Worm (Caenorhabditis elegans): ENCODE data around the gene mam-1.
A peak's percentile ranks its signal among the peaks of the same experiment; 100 is the strongest.

mam-1 gene

DNA sequence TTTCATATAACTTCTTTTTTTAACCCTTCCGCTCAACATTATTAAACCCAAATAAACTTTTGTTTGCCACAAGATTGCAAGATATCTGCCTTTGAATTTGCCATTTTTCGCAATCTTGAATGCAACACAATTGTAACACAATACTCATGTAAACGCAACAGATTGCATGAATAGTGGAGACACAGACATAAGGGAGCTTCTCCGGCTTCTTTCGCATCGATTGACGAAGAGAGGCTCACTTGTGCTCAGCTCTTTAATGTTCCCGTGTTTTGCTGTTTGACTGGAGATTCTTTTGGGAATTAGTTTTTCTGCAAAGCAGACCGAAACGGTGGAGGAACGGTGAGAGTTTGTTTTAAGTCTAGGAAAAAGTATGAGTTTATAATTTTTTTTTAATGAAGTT, 28.8 kb downstream of the mam-1 start, which contains the start of gene F56F10.2:
Gene F56F10.2 (plus strand): TSS at position 215 of the 400 bp plus-strand sequence.
- no peak for TF ChIP-seq lsl-1 (GFP tag; optimal IDR thresholded peaks at IDR 0.05)
- no peak for TF ChIP-seq cebp-1 (GFP tag; IDR thresholded peaks at IDR 0.05)
- no peak for TF ChIP-seq cebp-1 (tag; optimal IDR thresholded peaks at IDR 0.05)
- no peak for TF ChIP-seq F10E7.11 (tag; optimal IDR thresholded peaks at IDR 0.05)
- TF ChIP-seq ztf-6 (GFP tag; IDR thresholded peaks at IDR 0.05): no peak

DNA sequence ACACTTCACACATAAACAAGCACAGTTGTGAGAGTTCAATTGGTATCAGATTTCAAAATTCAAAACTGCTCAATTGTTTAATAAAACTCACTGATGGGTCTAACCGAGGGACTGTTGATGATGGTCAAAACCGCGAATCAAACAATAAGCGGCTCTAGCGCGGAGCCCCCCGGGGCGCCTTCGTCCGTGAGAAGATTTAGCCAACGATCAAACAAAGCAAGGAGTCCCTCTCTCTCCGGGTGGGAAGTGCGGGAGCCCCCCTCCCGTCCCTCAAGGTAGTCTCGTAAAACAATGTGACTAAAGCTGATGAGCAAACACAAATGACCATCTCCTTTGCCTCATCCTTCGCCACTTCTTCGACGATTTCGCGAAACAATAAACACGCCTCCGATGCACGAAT, 30.5 kb downstream of the mam-1 start:
- 0 out of 2 replicates have a peak, but pooled peaks have one; percentile 32 for TF ChIP-seq madf-3 (GFP tag; IDR thresholded peaks at IDR 0.05)
- 0 out of 2 replicates have a peak, but pooled peaks have one; percentile 30 for TF ChIP-seq hsf-1 (GFP tag; IDR thresholded peaks at IDR 0.05)
- no peak for TF ChIP-seq lsy-27 (tag; optimal IDR thresholded peaks at IDR 0.05; ENCODE audit: borderline replicate concordance, insufficient read depth)

DNA sequence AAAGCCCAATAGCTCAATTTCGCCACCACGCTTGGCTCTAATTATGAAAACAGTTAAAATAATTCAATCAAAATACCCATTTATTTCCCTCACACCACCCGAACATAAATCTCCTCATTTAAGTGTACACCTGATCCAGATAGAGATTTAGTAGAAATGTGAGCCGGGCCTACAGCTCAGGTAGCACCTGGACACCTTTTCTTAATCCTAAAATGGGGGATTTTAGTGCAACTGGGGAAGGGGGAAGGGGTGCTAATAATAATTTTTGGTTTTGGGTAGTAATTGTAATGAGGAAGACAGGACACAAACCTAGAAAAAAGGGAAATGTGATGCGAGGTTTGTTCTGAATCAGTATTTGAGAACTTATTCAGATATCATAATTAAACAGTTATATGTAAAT, 34.6 kb downstream of the mam-1 start:
- TF ChIP-seq nhr-80 (tag; optimal IDR thresholded peaks at IDR 0.05): no peak
- TF ChIP-seq madf-6 (GFP tag; IDR thresholded peaks at IDR 0.05): no peak
- no peak for TF ChIP-seq ceh-91 (GFP tag; IDR thresholded peaks at IDR 0.05)

DNA sequence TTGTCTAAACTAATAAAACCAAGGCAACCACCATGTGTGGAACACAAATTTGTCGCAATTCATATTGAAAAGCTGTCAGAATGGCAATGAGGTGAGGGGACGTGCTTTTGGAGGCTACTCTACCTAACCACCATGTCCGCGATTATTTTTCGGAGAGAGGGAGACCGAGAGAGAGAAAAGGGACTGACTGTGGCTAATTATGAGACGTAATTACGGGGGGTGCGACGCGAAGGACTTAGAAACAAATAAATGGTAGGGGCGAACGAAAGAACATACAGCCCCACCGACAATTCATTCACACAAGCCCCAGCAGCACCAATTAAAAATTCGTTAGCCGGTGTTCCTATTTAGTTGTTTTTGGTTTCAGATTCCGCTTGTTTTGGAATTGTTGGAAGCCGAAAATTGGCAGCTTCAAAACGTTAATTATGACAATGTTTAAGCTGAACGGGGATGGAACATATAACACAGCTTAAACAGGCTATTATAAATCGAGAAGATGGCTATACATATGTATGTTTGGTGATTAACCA, 35.4 kb downstream of the mam-1 start:
- no peak for TF ChIP-seq F57C9.4 (tag; optimal IDR thresholded peaks at IDR 0.05)

DNA sequence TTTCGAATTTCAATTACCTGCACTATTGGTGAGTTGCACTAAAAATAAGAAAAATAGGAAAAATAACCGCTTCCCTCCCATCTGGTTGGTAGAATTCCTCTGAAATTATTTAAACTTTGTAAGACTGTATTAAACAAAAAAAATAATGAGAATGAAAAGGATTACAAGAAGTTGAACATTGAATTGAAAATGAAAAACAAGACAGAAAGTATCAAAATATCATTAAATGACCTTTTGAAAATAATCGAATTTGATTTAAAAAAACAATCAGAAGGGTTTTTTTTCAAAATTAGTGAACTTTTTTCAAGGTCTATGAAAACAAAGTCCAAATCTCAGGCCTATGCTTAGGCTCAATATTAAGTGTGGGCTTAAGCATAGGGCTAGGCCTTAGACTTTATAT, 36.8 kb downstream of the mam-1 start, which contains the start of gene igcm-1:
Gene igcm-1 (minus strand): TSS at position 101 of the 400 bp plus-strand sequence.
- no peak for TF ChIP-seq egl-44 (GFP tag; IDR thresholded peaks at IDR 0.05)
- TF ChIP-seq F57C9.4 (tag; optimal IDR thresholded peaks at IDR 0.05): no peak
- TF ChIP-seq lin-54 (GFP tag; optimal IDR thresholded peaks at IDR 0.05): no peak
- no peak for TF ChIP-seq cebp-2 (GFP tag; IDR thresholded peaks at IDR 0.05)
- TF ChIP-seq F23B12.7 (tag; optimal IDR thresholded peaks at IDR 0.05; ENCODE audit: insufficient read depth): no peak
- TF ChIP-seq gei-17 (GFP tag; optimal IDR thresholded peaks at IDR 0.05): no peak
- TF ChIP-seq lin-40 (tag; optimal IDR thresholded peaks at IDR 0.05): no peak
- no peak for TF ChIP-seq hmg-20 (GFP tag; IDR thresholded peaks at IDR 0.05)
- TF ChIP-seq lir-1 (GFP tag; conservative IDR thresholded peaks at IDR 0.05): no peak
- no peak for TF ChIP-seq ceh-40 (GFP tag; IDR thresholded peaks at IDR 0.05)

DNA sequence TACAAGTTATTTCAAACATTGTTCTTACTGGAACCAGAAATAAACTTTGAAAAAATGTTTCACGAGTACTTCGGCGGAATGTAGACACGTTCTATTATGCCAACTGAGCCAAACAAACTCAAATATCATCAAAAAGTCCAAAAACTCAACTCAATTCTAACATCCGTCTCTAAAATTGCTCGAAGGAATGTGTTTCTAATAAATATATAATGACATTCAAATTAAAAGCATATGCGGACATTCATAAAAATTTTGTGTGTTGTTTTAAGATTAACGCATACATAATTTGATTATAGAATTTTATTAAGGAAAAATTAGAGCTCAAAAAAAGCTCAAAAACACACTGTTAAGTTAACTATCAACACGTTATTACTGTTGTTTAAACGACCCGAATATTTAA, 42.8 kb downstream of the mam-1 start:
- TF ChIP-seq Y67H2A.10 (GFP tag; conservative IDR thresholded peaks at IDR 0.05) (no peak), mes-4 (tag; optimal IDR thresholded peaks at IDR 0.05) (no peak), hrde-1 (tag; optimal IDR thresholded peaks at IDR 0.05; ENCODE audit: borderline replicate concordance) (no peak), ztf-22 (GFP tag; optimal IDR thresholded peaks at IDR 0.05) (no peak), efl-1 (GFP tag; optimal IDR thresholded peaks at IDR 0.05) (no peak), nhr-179 (tag; optimal IDR thresholded peaks at IDR 0.05) (no peak), rpc-1 (optimal IDR thresholded peaks at IDR 0.05) (no peak), rpc-1 (tag; optimal IDR thresholded peaks at IDR 0.05) (no peak), zfh-2 (GFP tag; conservative IDR thresholded peaks at IDR 0.05) (no peak), sptf-2 (GFP tag; optimal IDR thresholded peaks at IDR 0.05) (no peak), pha-4 (tag; optimal IDR thresholded peaks at IDR 0.05) (no peak), egrh-3 (GFP tag; IDR thresholded peaks at IDR 0.05) (no peak)

Measured in whole organism, young adult.